Worm (Caenorhabditis elegans) whole organism, L2 larva: ENCODE results near the gene K03H1.13.

Experiments used
- ceh-82 ChIP-seq: fragments of 150-350 bp; optimal IDR thresholded peaks from 2 replicates; lab custom pipeline; 2014; ENCODE audit warnings: missing biosample characterization, missing genetic modification characterization
- dmd-4 ChIP-seq: sonication (generic microtip); optimal IDR thresholded peaks from 2 replicates; lab custom pipeline; 2017; ENCODE audit warnings: missing biosample characterization, missing genetic modification characterization
- egl-27 ChIP-seq: sonication (generic microtip); optimal IDR thresholded peaks from 3 replicates; lab custom pipeline; 2017; ENCODE audit warnings: missing biosample characterization, missing genetic modification reagents, missing genetic modification characterization
- elt-1 ChIP-seq: fragments of 150-350 bp; optimal IDR thresholded peaks from 2 replicates; lab custom pipeline; 2014; ENCODE audit warnings: missing biosample characterization, missing genetic modification characterization
- nhr-11 ChIP-seq: fragments of 150-350 bp; optimal IDR thresholded peaks from 2 replicates; lab custom pipeline; 2014; ENCODE audit warnings: missing biosample characterization, missing genetic modification characterization

ce11 chrIII:9972192-9972811, 22.2 kb upstream of the K03H1.13 start:
- no peak for TF ChIP-seq dmd-4 (tag; lab: Kevin White, UChicago)
- no peak for TF ChIP-seq egl-27 (tag; lab: Kevin White, UChicago)
- TF ChIP-seq ceh-82 (tag; lab: Kevin White, UChicago), result no peak
- no peak for TF ChIP-seq nhr-11 (tag; lab: Kevin White, UChicago)
- no peak for TF ChIP-seq elt-1 (tag; lab: Kevin White, UChicago)
